Worm (Caenorhabditis elegans) whole organism, young adult: ENCODE measurements around the gene srd-11.

Experiments used
- B0336.3 ChIP-seq: fragments of 200-800 bp; sonication (Bioruptor generic); IDR thresholded peaks from 2 replicates; pipeline ENCODE4 v1.3.6; 2022; ENCODE audit warnings: missing genetic modification characterization, missing compliant biosample characterization
- C06A6.2 ChIP-seq: fragments of 200-800 bp; sonication (Bioruptor generic); conservative IDR thresholded peaks from 2 replicates; pipeline ENCODE4 v1.3.6; 2022; ENCODE audit warnings: missing genetic modification characterization, missing compliant biosample characterization
- D2030.7 ChIP-seq: fragments of 200-800 bp; sonication (Bioruptor generic); IDR thresholded peaks from 2 replicates; pipeline ENCODE4 v1.3.6; 2022; ENCODE audit warnings: missing genetic modification reagents, missing genetic modification characterization, missing compliant biosample characterization
- F10E7.11 ChIP-seq: sonication (generic microtip); optimal IDR thresholded peaks from 2 replicates; lab custom pipeline; 2017; ENCODE audit warnings: mild to moderate bottlenecking, missing genetic modification characterization, moderate library complexity, missing compliant biosample characterization
- F22D6.2 ChIP-seq: sonication (generic microtip); optimal IDR thresholded peaks from 2 replicates; lab custom pipeline; 2016; ENCODE audit warnings: mild to moderate bottlenecking, missing genetic modification characterization, missing compliant biosample characterization
- F33H1.4 ChIP-seq: fragments of 200-800 bp; sonication (Bioruptor generic); IDR thresholded peaks from 2 replicates; pipeline ENCODE4 v1.3.6; 2022; ENCODE audit warnings: missing genetic modification reagents, missing genetic modification characterization, missing compliant biosample characterization
- K11D2.4 ChIP-seq: fragments of 200-800 bp; sonication (Bioruptor generic); IDR thresholded peaks from 2 replicates; pipeline ENCODE4 v1.3.6; 2022; ENCODE audit warnings: missing genetic modification reagents, missing genetic modification characterization, missing compliant biosample characterization
- T07F8.4 ChIP-seq: sonication (generic microtip); optimal IDR thresholded peaks from 2 replicates; lab custom pipeline; 2016; ENCODE audit warnings: mild to moderate bottlenecking, missing genetic modification characterization, moderate library complexity, missing compliant biosample characterization
- T26A5.8 ChIP-seq: sonication (generic microtip); optimal IDR thresholded peaks from 2 replicates; lab custom pipeline; 2016; ENCODE audit warnings: missing genetic modification characterization, missing compliant biosample characterization
- Y67H2A.10 ChIP-seq: fragments of 200-800 bp; sonication (Bioruptor generic); conservative IDR thresholded peaks from 2 replicates; pipeline ENCODE4 v1.3.6; 2022; ENCODE audit warnings: missing genetic modification reagents, missing genetic modification characterization, missing compliant biosample characterization
- Y79H2A.3 ChIP-seq: fragments of 200-800 bp; sonication (Bioruptor generic); conservative IDR thresholded peaks from 2 replicates; pipeline ENCODE4 v1.3.6; 2022; ENCODE audit warnings: missing genetic modification reagents, missing genetic modification characterization, missing compliant biosample characterization
- Y95B8A.8 ChIP-seq: fragments of 200-800 bp; sonication (Bioruptor generic); IDR thresholded peaks from 2 replicates; pipeline ENCODE4 v1.3.6; 2022; ENCODE audit warnings: missing genetic modification reagents, missing genetic modification characterization, missing compliant biosample characterization
- akir-1 ChIP-seq: fragments of 200-800 bp; sonication (Bioruptor generic); optimal IDR thresholded peaks from 2 replicates; lab custom pipeline; 2018; ENCODE audit warnings: mild to moderate bottlenecking, missing genetic modification characterization, moderate library complexity, missing compliant biosample characterization
- aptf-2 ChIP-seq: fragments of 200-800 bp; sonication (Bioruptor generic); conservative IDR thresholded peaks from 2 replicates; pipeline ENCODE4 v1.3.6; 2022; ENCODE audit warnings: missing genetic modification reagents, missing genetic modification characterization, missing compliant biosample characterization
- aptf-3 ChIP-seq: fragments of 200-800 bp; sonication (Bioruptor generic); IDR thresholded peaks from 2 replicates; pipeline ENCODE4 v1.3.6; 2022; ENCODE audit warnings: missing genetic modification characterization, missing compliant biosample characterization
- bed-1 ChIP-seq: fragments of 200-800 bp; sonication (Bioruptor generic); IDR thresholded peaks from 2 replicates; pipeline ENCODE4 v1.3.6; 2022; ENCODE audit warnings: missing genetic modification reagents, missing genetic modification characterization, missing compliant biosample characterization
- ceh-100 ChIP-seq: fragments of 200-800 bp; sonication (Bioruptor generic); IDR thresholded peaks from 2 replicates; pipeline ENCODE4 v1.3.6; 2022; ENCODE audit warnings: missing genetic modification reagents, missing genetic modification characterization, missing compliant biosample characterization
- ceh-40 ChIP-seq: fragments of 200-800 bp; sonication (Bioruptor generic); IDR thresholded peaks from 2 replicates; pipeline ENCODE4 v1.3.6; 2022; ENCODE audit warnings: missing genetic modification characterization, missing compliant biosample characterization
- ceh-91 ChIP-seq: fragments of 200-800 bp; sonication (Bioruptor generic); IDR thresholded peaks from 2 replicates; pipeline ENCODE4 v1.3.6; 2022; ENCODE audit warnings: missing genetic modification reagents, missing genetic modification characterization, missing compliant biosample characterization
- chd-7 ChIP-seq: sonication (generic microtip); optimal IDR thresholded peaks from 2 replicates; lab custom pipeline; 2016; ENCODE audit warnings: mild to moderate bottlenecking, missing genetic modification characterization, moderate library complexity, missing compliant biosample characterization
- dox-1 ChIP-seq: fragments of 200-800 bp; sonication (Bioruptor generic); IDR thresholded peaks from 2 replicates; pipeline ENCODE4 v1.3.6; 2022; ENCODE audit warnings: missing genetic modification reagents, missing genetic modification characterization, missing compliant biosample characterization
- egl-18 ChIP-seq: fragments of 200-800 bp; sonication (Bioruptor generic); IDR thresholded peaks from 2 replicates; pipeline ENCODE4 v1.3.6; 2022; ENCODE audit warnings: missing genetic modification reagents, missing genetic modification characterization, missing compliant biosample characterization
- egrh-3 ChIP-seq: fragments of 200-800 bp; sonication (Bioruptor generic); IDR thresholded peaks from 2 replicates; pipeline ENCODE4 v1.3.6; 2022; ENCODE audit warnings: missing genetic modification reagents, missing genetic modification characterization, missing compliant biosample characterization
- ekl-4 ChIP-seq: fragments of 200-800 bp; sonication (Bioruptor generic); IDR thresholded peaks from 2 replicates; pipeline ENCODE4 v1.3.6; 2022; ENCODE audit warnings: missing genetic modification reagents, missing genetic modification characterization, missing compliant biosample characterization
- ets-4 ChIP-seq: fragments of 200-800 bp; sonication (Bioruptor generic); optimal IDR thresholded peaks from 2 replicates; lab custom pipeline; 2018; ENCODE audit warnings: mild to moderate bottlenecking, missing genetic modification characterization, missing compliant biosample characterization
- hlh-12 ChIP-seq: sonication (generic microtip); optimal IDR thresholded peaks from 2 replicates; lab custom pipeline; 2016; ENCODE audit warnings: missing genetic modification characterization, missing compliant biosample characterization
- hmg-1.2 ChIP-seq: fragments of 200-800 bp; sonication (Bioruptor generic); IDR thresholded peaks from 2 replicates; pipeline ENCODE4 v1.3.6; 2022; ENCODE audit warnings: missing genetic modification reagents, missing genetic modification characterization, missing compliant biosample characterization
- hmg-20 ChIP-seq: fragments of 200-800 bp; sonication (Bioruptor generic); IDR thresholded peaks from 2 replicates; pipeline ENCODE4 v1.3.6; 2022; ENCODE audit warnings: missing genetic modification reagents, missing genetic modification characterization, missing compliant biosample characterization
- hsf-1 ChIP-seq: fragments of 200-800 bp; sonication (Bioruptor generic); IDR thresholded peaks from 2 replicates; pipeline ENCODE4 v1.3.6; 2022; ENCODE audit warnings: missing genetic modification reagents, missing genetic modification characterization, missing compliant biosample characterization
- lag-1 ChIP-seq: fragments of 200-800 bp; sonication (Bioruptor generic); IDR thresholded peaks from 2 replicates; pipeline ENCODE4 v1.3.6; 2022; ENCODE audit warnings: missing genetic modification reagents, missing genetic modification characterization, missing compliant biosample characterization
- let-607 ChIP-seq, 2 experiments: fragments of 200-800 bp in 1 of 2; sonication (Bioruptor generic) in 1 of 2; sonication (generic microtip) in 1 of 2; optimal IDR thresholded peaks; 2 replicates each; lab custom pipeline; 2016 to 2018; ENCODE audit warnings: mild to moderate bottlenecking in 2 of 2, missing compliant biosample characterization in 2 of 2, missing genetic modification characterization in 2 of 2, moderate library complexity in 2 of 2, missing genotype in 1 of 2
- lin-26 ChIP-seq: fragments of 200-800 bp; sonication (Bioruptor generic); IDR thresholded peaks from 2 replicates; pipeline ENCODE4 v1.3.6; 2022; ENCODE audit warnings: missing genetic modification reagents, missing genetic modification characterization, missing compliant biosample characterization
- lin-35 ChIP-seq, 3 experiments: fragments of 150-350 bp in 2 of 3; sonication (generic microtip) in 1 of 3; optimal IDR thresholded peaks; 2 replicates each; lab custom pipeline; 2014 to 2018; ENCODE audit warnings: missing biosample characterization in 3 of 3, missing genetic modification characterization in 3 of 3, missing genetic modification reagents in 3 of 3
- lir-1 ChIP-seq: fragments of 200-800 bp; sonication (Bioruptor generic); conservative IDR thresholded peaks from 2 replicates; pipeline ENCODE4 v1.3.6; 2022; ENCODE audit warnings: missing genetic modification reagents, missing genetic modification characterization, missing compliant biosample characterization
- madf-10 ChIP-seq: sonication (generic microtip); optimal IDR thresholded peaks from 2 replicates; lab custom pipeline; 2016; ENCODE audit warnings: mild to moderate bottlenecking, missing genetic modification characterization, missing compliant biosample characterization
- madf-3 ChIP-seq: fragments of 200-800 bp; sonication (Bioruptor generic); IDR thresholded peaks from 2 replicates; pipeline ENCODE4 v1.3.6; 2022; ENCODE audit warnings: missing genetic modification reagents, missing genetic modification characterization, missing compliant biosample characterization
- madf-8 ChIP-seq: fragments of 200-800 bp; sonication (Bioruptor generic); conservative IDR thresholded peaks from 2 replicates; pipeline ENCODE4 v1.3.6; 2022; ENCODE audit warnings: missing genetic modification reagents, missing genetic modification characterization, missing compliant biosample characterization
- mel-28 ChIP-seq: sonication (generic microtip); optimal IDR thresholded peaks from 2 replicates; lab custom pipeline; 2016; ENCODE audit warnings: borderline replicate concordance, mild to moderate bottlenecking, missing genetic modification characterization, missing compliant biosample characterization
- nfya-1 ChIP-seq: sonication (generic microtip); optimal IDR thresholded peaks from 2 replicates; lab custom pipeline; 2017; ENCODE audit warnings: antibody characterized with exemption, missing compliant biosample characterization, missing genetic modification characterization, borderline replicate concordance; ENCODE audit not compliant: insufficient read depth
- nhr-80 ChIP-seq: sonication (generic microtip); optimal IDR thresholded peaks from 2 replicates; lab custom pipeline; 2016; ENCODE audit warnings: missing genetic modification characterization, missing compliant biosample characterization
- rcor-1 ChIP-seq: fragments of 200-800 bp; sonication (Bioruptor generic); IDR thresholded peaks from 2 replicates; pipeline ENCODE4 v1.3.6; 2022; ENCODE audit warnings: missing genetic modification reagents, missing genetic modification characterization, missing compliant biosample characterization
- rpc-1 ChIP-seq, 2 experiments: fragments of 150-350 bp in 1 of 2; sonication (generic microtip) in 1 of 2; optimal IDR thresholded peaks; 2 replicates each; lab custom pipeline; 2014 to 2018; ENCODE audit warnings: missing biosample characterization in 1 of 2, missing genetic modification characterization in 1 of 2, missing genetic modification reagents in 1 of 2, missing genotype in 1 of 2
- sea-2 ChIP-seq: fragments of 200-800 bp; sonication (Bioruptor generic); IDR thresholded peaks from 2 replicates; pipeline ENCODE4 v1.3.6; 2022; ENCODE audit warnings: missing genetic modification characterization, missing compliant biosample characterization
- somi-1 ChIP-seq: fragments of 200-800 bp; sonication (Bioruptor generic); optimal IDR thresholded peaks from 2 replicates; lab custom pipeline; 2018; ENCODE audit warnings: mild to moderate bottlenecking, missing genetic modification characterization, missing compliant biosample characterization
- zfh-2 ChIP-seq: fragments of 200-800 bp; sonication (Bioruptor generic); conservative IDR thresholded peaks from 2 replicates; pipeline ENCODE4 v1.3.6; 2022; ENCODE audit warnings: missing genetic modification reagents, missing genetic modification characterization, missing compliant biosample characterization

Gene srd-11

ce11 chrV:13649730-13650349, 30.2 kb upstream of the srd-11 start, which contains the start of gene H37A05.4 (continued):
- no peak for TF ChIP-seq egl-18 (GFP tag; lab: Robert Waterston, UW)
- TF ChIP-seq Y95B8A.8 (GFP tag; lab: Robert Waterston, UW), result peak; percentile 62
- TF ChIP-seq ets-4 (GFP tag; lab: Kevin White, UChicago), result no peak
- peak; percentile 94; the same call in 1 of the 2 replicates for TF ChIP-seq aptf-3 (GFP tag; lab: Robert Waterston, UW)
- no peak for TF ChIP-seq madf-8 (GFP tag; lab: Robert Waterston, UW)
- TF ChIP-seq dox-1, result peak; percentile 63
- TF ChIP-seq T07F8.4, result no peak
- TF ChIP-seq ekl-4, result peak; percentile 76
- TF ChIP-seq nfya-1 (tag; lab: Kevin White, UChicago), result no peak
- TF ChIP-seq B0336.3, result peak; percentile 92
- peak; percentile 5 for TF ChIP-seq F22D6.2 (tag; lab: Kevin White, UChicago)
- TF ChIP-seq chd-7 (tag; lab: Kevin White, UChicago), result peak; percentile 55
- peak; percentile 57 for TF ChIP-seq F10E7.11 (tag; lab: Kevin White, UChicago)
- TF ChIP-seq mel-28 (tag; lab: Kevin White, UChicago), result no peak
- no peak for TF ChIP-seq somi-1
- no peak for TF ChIP-seq hlh-12 (tag; lab: Kevin White, UChicago)
- TF ChIP-seq zfh-2 (GFP tag; lab: Robert Waterston, UW), result 0 out of 2 replicates have a peak, but pooled peaks have one; percentile 20
- TF ChIP-seq F33H1.4 (GFP tag; lab: Robert Waterston, UW), result 0 out of 2 replicates have a peak, but pooled peaks have one; percentile 11
- peak; percentile 34; the same call in 1 of the 2 replicates for TF ChIP-seq hsf-1
- TF ChIP-seq lin-26 (GFP tag; lab: Robert Waterston, UW), result peak; percentile 54
- TF ChIP-seq egrh-3 (GFP tag; lab: Robert Waterston, UW), result no peak
- TF ChIP-seq Y79H2A.3, result 0 out of 2 replicates have a peak, but pooled peaks have one; percentile 14
- TF ChIP-seq madf-10 (tag; lab: Kevin White, UChicago), result peak; percentile 20
- TF ChIP-seq lir-1, result no peak
- TF ChIP-seq let-607 (tag; optimal IDR thresholded peaks at IDR 0.05; lab: Kevin White, UChicago), result peak in 1 of 2 experiments; percentile 12
- TF ChIP-seq Y67H2A.10 (GFP tag; lab: Robert Waterston, UW), result peak; percentile 26; the same call in 1 of the 2 replicates
- peak; percentile 63 for TF ChIP-seq nhr-80 (tag; lab: Kevin White, UChicago)
- TF ChIP-seq ceh-91 (GFP tag; lab: Robert Waterston, UW), result no peak
- TF ChIP-seq D2030.7, result peak; percentile 32; the same call in 1 of the 2 replicates
- no peak for TF ChIP-seq rpc-1 (optimal IDR thresholded peaks at IDR 0.05; lab: Kevin White, UChicago)
- no peak for TF ChIP-seq rpc-1 (tag; optimal IDR thresholded peaks at IDR 0.05; lab: Kevin White, UChicago)
- peak in 1 of 3 experiments; percentile 17 for TF ChIP-seq lin-35 (GFP tag; optimal IDR thresholded peaks at IDR 0.05; lab: Kevin White, UChicago)
- TF ChIP-seq hmg-1.2 (GFP tag; lab: Robert Waterston, UW), result peak; percentile 52
- peak; percentile 57 for TF ChIP-seq C06A6.2 (GFP tag; lab: Robert Waterston, UW)
- peak; percentile 11 for TF ChIP-seq T26A5.8 (tag; lab: Kevin White, UChicago)
- TF ChIP-seq ceh-100 (GFP tag; lab: Robert Waterston, UW), result peak; percentile 21; the same call in 1 of the 2 replicates
- TF ChIP-seq ceh-40 (GFP tag; lab: Robert Waterston, UW), result no peak; the same call in 1 of the 2 replicates
- peak; percentile 25 for TF ChIP-seq hmg-20 (GFP tag; lab: Robert Waterston, UW)
- peak; percentile 15; the same call in 1 of the 2 replicates for TF ChIP-seq sea-2 (GFP tag; lab: Robert Waterston, UW)
- peak; percentile 96 for TF ChIP-seq aptf-2 (GFP tag; lab: Robert Waterston, UW)
- peak; percentile 35; the same call in 1 of the 2 replicates for TF ChIP-seq madf-3
- no peak for TF ChIP-seq lag-1 (GFP tag; lab: Robert Waterston, UW)
- TF ChIP-seq bed-1, result no peak
- TF ChIP-seq akir-1, result no peak
- TF ChIP-seq rcor-1 (GFP tag; lab: Robert Waterston, UW), result no peak
- peak; percentile 73 for TF ChIP-seq K11D2.4
- TF ChIP-seq, all 124 proteins: peak for 61
